Worm (Caenorhabditis elegans) whole organism, L4 larva: ENCODE measurements around the gene tmd-2.

Source experiments
- F10B5.3 ChIP-seq: sonication (generic microtip); optimal IDR thresholded peaks from 2 replicates; lab custom pipeline; 2016; ENCODE audit warnings: mild to moderate bottlenecking, missing genetic modification characterization, missing compliant biosample characterization
- arid-1 ChIP-seq: fragments of 200-800 bp; sonication (Bioruptor generic); conservative IDR thresholded peaks from 2 replicates; pipeline ENCODE4 v1.3.6; 2022; ENCODE audit warnings: missing genetic modification reagents, missing genetic modification characterization, missing compliant biosample characterization
- ceh-82 ChIP-seq: sonication (generic microtip); optimal IDR thresholded peaks from 2 replicates; lab custom pipeline; 2017; ENCODE audit warnings: missing biosample characterization, missing genetic modification characterization
- gei-8 ChIP-seq: fragments of 200-800 bp; sonication (Bioruptor generic); optimal IDR thresholded peaks from 2 replicates; lab custom pipeline; 2018; ENCODE audit warnings: mild to moderate bottlenecking, missing genetic modification characterization, missing compliant biosample characterization
- hlh-30 ChIP-seq: sonication (generic microtip); optimal IDR thresholded peaks from 2 replicates; lab custom pipeline; 2017; ENCODE audit warnings: antibody characterized with exemption, mild to moderate bottlenecking, missing genetic modification characterization, missing compliant biosample characterization; ENCODE audit not compliant: insufficient read depth
- lin-39 ChIP-seq: fragments of 150-350 bp; optimal IDR thresholded peaks from 2 replicates; lab custom pipeline; 2014; ENCODE audit warnings: missing biosample characterization, missing genetic modification reagents, missing genetic modification characterization
- nhr-11 ChIP-seq: fragments of 150-350 bp; optimal IDR thresholded peaks from 2 replicates; lab custom pipeline; 2014; ENCODE audit warnings: missing biosample characterization, missing genetic modification characterization
- nhr-48 ChIP-seq: sonication (generic microtip); optimal IDR thresholded peaks from 2 replicates; lab custom pipeline; 2016; ENCODE audit warnings: mild to moderate bottlenecking, missing genetic modification characterization, missing compliant biosample characterization
- pha-4 ChIP-seq, 2 experiments: fragments of 150-350 bp in 1 of 2; fragments of 200-800 bp in 1 of 2; sonication (Bioruptor generic) in 1 of 2; IDR thresholded peaks in 1 of 2; optimal IDR thresholded peaks in 1 of 2; 2 replicates each; pipeline versions ENCODE4 v1.3.6 to Lab custom; 2014 to 2022; ENCODE audit warnings: missing genetic modification characterization in 2 of 2, missing genetic modification reagents in 2 of 2, missing biosample characterization in 1 of 2, missing compliant biosample characterization in 1 of 2
- saeg-2 ChIP-seq: fragments of 200-800 bp; sonication (Bioruptor generic); IDR thresholded peaks from 2 replicates; pipeline ENCODE4 v1.3.6; 2022; ENCODE audit warnings: missing genetic modification reagents, missing genetic modification characterization, missing compliant biosample characterization
- snpc-4 ChIP-seq: fragments of 150-350 bp; optimal IDR thresholded peaks from 2 replicates; lab custom pipeline; 2014; ENCODE audit warnings: missing biosample characterization, missing genetic modification characterization
- tra-1 ChIP-seq: fragments of 200-800 bp; sonication (Bioruptor generic); IDR thresholded peaks from 2 replicates; pipeline ENCODE4 v1.3.6; 2022; ENCODE audit warnings: missing genetic modification reagents, missing genetic modification characterization, missing compliant biosample characterization
- unc-62 ChIP-seq, 3 experiments: fragments of 150-350 bp in 1 of 3; sonication (generic microtip); optimal IDR thresholded peaks in 2 of 3; peaks in 1 of 3; 1 replicate in 1 of 3; 2 replicates in 2 of 3; lab custom pipeline; 2014 to 2017; ENCODE audit warnings: missing biosample characterization in 3 of 3, missing genetic modification characterization in 3 of 3, missing genetic modification reagents in 3 of 3, missing genotype in 1 of 3
- zip-2 ChIP-seq: fragments of 150-350 bp; optimal IDR thresholded peaks from 2 replicates; lab custom pipeline; 2014; ENCODE audit warnings: missing biosample characterization, missing genetic modification characterization

ce11 chrV:8306366-8306765 is 28.1 kb upstream of the tmd-2 start, which contains the start of gene W02D7.8:
- TF ChIP-seq saeg-2 (GFP tag; lab: Robert Waterston, UW), result no peak
- TF ChIP-seq nhr-48 (tag; lab: Kevin White, UChicago), result no peak
- no peak for TF ChIP-seq lin-39 (tag; lab: Kevin White, UChicago)
- no peak for TF ChIP-seq pha-4 (GFP tag; IDR thresholded peaks at IDR 0.05; lab: Robert Waterston, UW)
- no peak for TF ChIP-seq pha-4 (tag; optimal IDR thresholded peaks at IDR 0.05; lab: Kevin White, UChicago)
- TF ChIP-seq F10B5.3 (tag; lab: Kevin White, UChicago), result no peak
- no peak for TF ChIP-seq nhr-11 (tag; lab: Kevin White, UChicago)
- TF ChIP-seq ceh-82, result no peak
- no peak for TF ChIP-seq tra-1
- no peak for TF ChIP-seq arid-1 (GFP tag; lab: Robert Waterston, UW)
- no peak for TF ChIP-seq zip-2
- TF ChIP-seq snpc-4 (tag; lab: Kevin White, UChicago), result no peak
- no peak for TF ChIP-seq gei-8 (GFP tag; lab: Kevin White, UChicago)
- TF ChIP-seq hlh-30 (tag; lab: Kevin White, UChicago), result no peak
- TF ChIP-seq unc-62 (GFP tag; optimal IDR thresholded peaks at IDR 0.05 in 1 of 2; lab: Kevin White, UChicago), result no peak
- no peak for TF ChIP-seq unc-62 (tag; optimal IDR thresholded peaks at IDR 0.05; lab: Kevin White, UChicago)
